Worm (Caenorhabditis elegans) whole organism, midembryonic: ENCODE measurements around the gene ZK632.11.

Source experiments
- T22C8.4 ChIP-seq: fragments of 200-800 bp; sonication (Bioruptor generic); IDR thresholded peaks from 2 replicates; pipeline ENCODE4 v1.3.6; 2022; ENCODE audit warnings: missing genetic modification characterization, missing compliant biosample characterization
- cog-1 ChIP-seq: sonication (generic microtip); optimal IDR thresholded peaks from 2 replicates; lab custom pipeline; 2016; ENCODE audit warnings: missing genetic modification characterization, missing compliant biosample characterization
- flt-1 ChIP-seq: fragments of 200-800 bp; sonication (Bioruptor generic); IDR thresholded peaks from 2 replicates; pipeline ENCODE4 v1.3.6; 2022; ENCODE audit warnings: missing genetic modification characterization, missing compliant biosample characterization
- klf-2 ChIP-seq: fragments of 200-800 bp; sonication (Bioruptor generic); conservative IDR thresholded peaks from 2 replicates; pipeline ENCODE4 v1.3.6; 2022; ENCODE audit warnings: missing genetic modification reagents, missing genetic modification characterization, missing compliant biosample characterization
- med-1 ChIP-seq: sonication (generic microtip); optimal IDR thresholded peaks from 2 replicates; lab custom pipeline; 2017; ENCODE audit warnings: missing genetic modification characterization, mild to moderate bottlenecking, missing compliant biosample characterization, antibody characterized with exemption, missing genetic modification reagents; ENCODE audit not compliant: insufficient read depth
- ref-1 ChIP-seq: fragments of 200-800 bp; sonication (Bioruptor generic); conservative IDR thresholded peaks from 2 replicates; pipeline ENCODE4 v1.3.6; 2022; ENCODE audit warnings: missing genetic modification reagents, missing genetic modification characterization, missing compliant biosample characterization
- tab-1 ChIP-seq: fragments of 200-800 bp; sonication (Bioruptor generic); IDR thresholded peaks from 2 replicates; pipeline ENCODE4 v1.3.6; 2022; ENCODE audit warnings: missing genetic modification characterization, missing compliant biosample characterization
- ztf-23 ChIP-seq: fragments of 200-800 bp; sonication (Bioruptor generic); IDR thresholded peaks from 2 replicates; pipeline ENCODE4 v1.3.6; 2022; ENCODE audit warnings: missing genetic modification reagents, missing genetic modification characterization, missing compliant biosample characterization
- ztf-29 ChIP-seq: fragments of 200-800 bp; sonication (Bioruptor generic); IDR thresholded peaks from 2 replicates; pipeline ENCODE4 v1.3.6; 2022; ENCODE audit warnings: missing genetic modification reagents, missing genetic modification characterization, missing compliant biosample characterization

DNA sequence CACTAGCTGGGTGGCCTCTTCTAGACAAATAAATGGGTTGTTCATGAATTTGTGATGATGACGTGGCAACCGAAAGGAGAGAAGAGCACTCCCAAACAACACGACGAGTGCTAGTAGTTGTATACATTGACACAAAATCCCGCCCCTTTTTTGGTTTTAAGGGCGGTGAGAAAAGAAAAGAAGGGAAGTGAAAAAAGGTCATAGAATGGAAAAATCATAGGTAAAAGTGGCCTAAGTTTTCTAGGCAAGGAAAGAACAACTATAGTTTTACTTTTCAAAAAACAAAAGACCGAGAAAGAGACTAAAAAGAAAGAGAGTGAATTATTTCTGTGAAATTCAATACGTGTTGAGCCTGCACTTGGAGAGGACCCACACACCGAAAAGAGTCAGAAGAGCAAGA is 51.1 kb downstream of the ZK632.11 start, which contains the start of gene ZK757.2:
- TF ChIP-seq ztf-29 (no peak), klf-2 (GFP tag; lab: Robert Waterston, UW) (no peak), med-1 (GFP tag; lab: Kevin White, UChicago) (no peak), tab-1 (GFP tag; lab: Robert Waterston, UW) (no peak), ref-1 (no peak), T22C8.4 (no peak), cog-1 (tag; lab: Kevin White, UChicago) (no peak), flt-1 (no peak), ztf-23 (GFP tag; lab: Robert Waterston, UW) (no peak)
